Fruit fly (Drosophila melanogaster) S2 (cell line): ENCODE data around the gene Pif1B.

ENCODE experiments used
- CG8478 ChIP-seq: fragments of >200 bp; optimal IDR thresholded peaks from 2 replicates; lab custom pipeline; 2018
- CTCF ChIP-seq, 2 experiments: fragments of >200 bp; optimal IDR thresholded peaks; 2 replicates each; lab custom pipeline; 2018

- TF ChIP-seq CG8478 (lab: Kevin White, UChicago): no peak
- peak; percentile 45 to 51 for TF ChIP-seq CTCF (optimal IDR thresholded peaks at IDR 0.05; lab: Kevin White, UChicago)
Observed at dm6 chr3R:8747134-8747870, 53.7 kb downstream of the Pif1B start, which contains the start of the genes CG9801 and Nasp.
